Worm (Caenorhabditis elegans): ENCODE data around the gene F47D12.6.

- TF ChIP-seq aly-2 (tag; optimal IDR thresholded peaks at IDR 0.05) (peak; percentile 24), tlp-1 (tag; optimal IDR thresholded peaks at IDR 0.05) (no peak), nhr-11 (tag; optimal IDR thresholded peaks at IDR 0.05) (peak; percentile 7), egl-27 (tag; optimal IDR thresholded peaks at IDR 0.05) (no peak), lin-15B (tag; optimal IDR thresholded peaks at IDR 0.05) (no peak), nhr-76 (tag; optimal IDR thresholded peaks at IDR 0.05) (no peak), C34B4.2 (tag; optimal IDR thresholded peaks at IDR 0.05) (no peak), mep-1 (tag; optimal IDR thresholded peaks at IDR 0.05) (peak; percentile 50), efl-1 (optimal IDR thresholded peaks at IDR 0.05) (peak; percentile 79 to 85), efl-1 (GFP tag; optimal IDR thresholded peaks at IDR 0.05 in 1 of 2) (peak; percentile 60 to 95), ztf-4 (tag; optimal IDR thresholded peaks at IDR 0.05) (peak; percentile 43), lsy-2 (tag; optimal IDR thresholded peaks at IDR 0.05) (peak in 1 of 2 experiments; percentile 76)
These were observed 8.7 kb downstream of the F47D12.6 start, which contains the start of gene C18F10.7 for ce11 chrIII:6278301-6278827.
